Worm (Caenorhabditis elegans) whole organism, L4 larva: ENCODE data around the gene myo-6.

Experiments used
- F26F4.8 ChIP-seq: fragments of 200-800 bp; sonication (Bioruptor generic); conservative IDR thresholded peaks from 2 replicates; pipeline ENCODE4 v1.3.6; 2022; ENCODE audit warnings: missing genetic modification characterization, missing compliant biosample characterization
- R02D3.7 ChIP-seq: fragments of 150-350 bp; sonication (generic microtip); optimal IDR thresholded peaks from 3 replicates; lab custom pipeline; 2014; ENCODE audit warnings: missing biosample characterization, missing genetic modification characterization
- Y105C5A.15 ChIP-seq: fragments of 200-800 bp; sonication (Bioruptor generic); IDR thresholded peaks from 2 replicates; pipeline ENCODE4 v1.3.6; 2022; ENCODE audit warnings: missing genetic modification characterization, missing compliant biosample characterization
- ama-1 ChIP-seq: fragments of 150-350 bp; optimal IDR thresholded peaks from 2 replicates; lab custom pipeline; 2014; ENCODE audit warnings: inconsistent platforms, mixed read lengths
- dve-1 ChIP-seq: sonication (generic microtip); optimal IDR thresholded peaks from 2 replicates; lab custom pipeline; 2017; ENCODE audit warnings: antibody characterized with exemption, mild to moderate bottlenecking, missing genetic modification characterization, missing compliant biosample characterization; ENCODE audit not compliant: insufficient read depth
- jun-1 ChIP-seq: fragments of 150-350 bp; optimal IDR thresholded peaks from 2 replicates; lab custom pipeline; 2014; ENCODE audit warnings: missing biosample characterization, missing genetic modification reagents, missing genetic modification characterization
- lin-15B ChIP-seq: fragments of 150-350 bp; sonication (generic microtip); optimal IDR thresholded peaks from 3 replicates; lab custom pipeline; 2014; ENCODE audit warnings: missing biosample characterization, missing genetic modification characterization
- lin-39 ChIP-seq: fragments of 150-350 bp; optimal IDR thresholded peaks from 2 replicates; lab custom pipeline; 2014; ENCODE audit warnings: missing biosample characterization, missing genetic modification reagents, missing genetic modification characterization
- nhr-25 ChIP-seq: sonication (generic microtip); optimal IDR thresholded peaks from 2 replicates; lab custom pipeline; 2017; ENCODE audit warnings: missing genetic modification characterization, mild to moderate bottlenecking, missing compliant biosample characterization, antibody characterized with exemption, moderate library complexity, borderline replicate concordance; ENCODE audit not compliant: insufficient read depth
- nhr-77 ChIP-seq: fragments of 150-350 bp; optimal IDR thresholded peaks from 2 replicates; lab custom pipeline; 2014; ENCODE audit warnings: missing biosample characterization, missing genetic modification characterization

DNA sequence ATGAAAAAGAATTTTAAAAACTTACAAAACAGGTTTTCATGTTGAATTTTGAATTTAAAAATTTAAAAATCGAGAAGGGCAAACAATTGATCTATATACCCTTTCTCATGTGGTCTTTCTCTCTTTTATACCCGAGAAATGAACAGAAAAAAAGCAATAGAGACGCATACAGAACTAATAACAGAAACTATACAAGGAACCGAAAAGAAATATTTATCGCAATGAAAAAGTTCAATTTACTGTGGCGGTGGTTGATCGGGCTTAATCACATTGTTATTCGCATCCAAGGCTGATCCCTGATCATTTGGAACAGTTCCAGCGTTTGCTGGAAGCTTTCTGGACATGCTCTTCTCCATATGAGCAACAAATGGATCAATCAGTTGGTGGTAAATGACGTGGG lies 31.4 kb upstream of the myo-6 start, which contains the start of gene T03F6.10:
- TF ChIP-seq Y105C5A.15 (GFP tag; lab: Robert Waterston, UW): no peak
- no peak for TF ChIP-seq nhr-77
- no peak for TF ChIP-seq jun-1 (tag; lab: Kevin White, UChicago)
- no peak for TF ChIP-seq dve-1 (tag; lab: Kevin White, UChicago)
- no peak for TF ChIP-seq F26F4.8 (GFP tag; lab: Robert Waterston, UW)
- TF ChIP-seq ama-1: no peak
- TF ChIP-seq nhr-25 (tag; lab: Kevin White, UChicago): no peak
- no peak for TF ChIP-seq lin-15B (tag; lab: Kevin White, UChicago)
- TF ChIP-seq lin-39 (tag; lab: Kevin White, UChicago): no peak
- TF ChIP-seq R02D3.7 (tag; lab: Kevin White, UChicago): no peak
